Worm (Caenorhabditis elegans): Measurements from ENCODE around the gene par-2.

DNA sequence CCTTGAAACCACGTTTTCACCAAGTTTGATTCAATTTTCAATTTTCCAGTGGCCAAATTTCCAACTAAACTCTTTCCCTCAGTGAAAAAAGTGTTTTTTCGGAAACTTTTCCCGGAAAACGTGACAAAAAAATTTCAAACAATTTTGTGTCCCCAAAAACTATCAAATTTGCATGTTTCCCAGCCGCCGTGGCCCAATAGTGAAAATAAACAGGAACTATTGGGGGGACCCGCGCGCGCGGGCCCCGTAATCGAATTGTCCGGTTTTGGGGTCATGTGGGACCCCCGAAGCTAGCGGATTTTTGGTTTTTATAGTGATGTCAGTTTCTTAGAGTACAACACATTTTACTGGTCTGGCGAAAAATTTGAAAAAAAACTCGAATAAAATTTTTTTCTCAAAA is 50.3 kb downstream of the par-2 start:
- no peak for TF ChIP-seq daf-12 (tag; optimal IDR thresholded peaks at IDR 0.05)
- TF ChIP-seq lin-13 (GFP tag; optimal IDR thresholded peaks at IDR 0.05), result no peak
- TF ChIP-seq pha-4 (GFP tag; IDR thresholded peaks at IDR 0.05), result no peak
- TF ChIP-seq pha-4 (tag; optimal IDR thresholded peaks at IDR 0.05), result no peak
- TF ChIP-seq Y48G9A.11 (GFP tag; IDR thresholded peaks at IDR 0.05), result no peak
- TF ChIP-seq nhr-10 (tag; optimal IDR thresholded peaks at IDR 0.05), result no peak
- TF ChIP-seq nhr-28 (tag; optimal IDR thresholded peaks at IDR 0.05), result no peak
- TF ChIP-seq jun-1 (tag; optimal IDR thresholded peaks at IDR 0.05), result no peak
- TF ChIP-seq egl-43 (GFP tag; IDR thresholded peaks at IDR 0.05), result no peak
- no peak for TF ChIP-seq aly-2 (tag; optimal IDR thresholded peaks at IDR 0.05)
- TF ChIP-seq unc-39 (tag; optimal IDR thresholded peaks at IDR 0.05), result no peak
